Fruit fly (Drosophila melanogaster): ENCODE data around the gene Or98b.

Gene Or98b

DNA sequence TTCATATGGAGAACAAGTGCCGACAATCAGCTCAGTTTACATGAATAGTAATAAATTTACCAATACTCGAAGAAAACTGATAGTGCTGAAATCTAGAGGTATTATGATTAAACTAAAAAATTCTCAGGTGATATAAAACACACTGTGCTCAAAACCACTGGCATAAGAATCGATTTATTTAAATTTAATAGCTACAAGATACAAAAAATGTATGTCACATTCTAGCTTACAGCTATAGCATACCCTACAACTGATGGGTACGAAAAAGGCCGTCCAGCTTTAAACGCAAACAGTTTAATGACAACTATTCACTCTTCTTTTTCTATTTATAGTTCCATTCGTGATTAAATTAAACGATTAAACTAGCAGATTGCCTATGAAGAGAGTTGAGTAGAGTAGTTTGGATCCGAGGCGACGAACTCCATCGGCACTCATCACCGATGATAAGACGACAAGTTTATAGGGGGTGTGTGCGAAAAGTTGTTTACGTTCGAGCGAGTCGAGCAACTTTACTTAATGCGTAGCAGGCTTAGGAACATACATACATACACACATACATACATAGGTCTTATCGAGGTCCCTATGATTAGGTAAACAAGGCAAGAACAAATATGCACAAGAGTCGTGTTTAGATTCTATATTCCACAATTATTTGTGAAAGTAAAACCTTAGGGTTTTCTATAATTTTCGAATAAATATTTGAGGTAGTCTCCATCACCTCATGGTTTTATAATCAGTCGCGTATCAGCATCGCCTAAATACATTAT lies 23.1 kb upstream of the Or98b start (continued):
- TF ChIP-seq Abd-B (GFP tag; optimal IDR thresholded peaks at IDR 0.05) (peak; percentile 29), Antp (GFP tag; optimal IDR thresholded peaks at IDR 0.05) (peak; percentile 49), gsb-n (tag; optimal IDR thresholded peaks at IDR 0.05) (peak; percentile 78), CG3726 (GFP tag; IDR thresholded peaks at IDR 0.05) (peak; percentile 69), dmrt11E (tag; optimal IDR thresholded peaks at IDR 0.05) (peak; percentile 85), CG43689 (GFP tag; IDR thresholded peaks at IDR 0.05) (0 out of 2 replicates have a peak, but pooled peaks have one; percentile 28), NC2β (GFP tag; optimal IDR thresholded peaks at IDR 0.05) (peak; percentile 83), CG10267 (tag; optimal IDR thresholded peaks at IDR 0.05) (peak; percentile 40), ewg (GFP tag; optimal IDR thresholded peaks at IDR 0.05) (peak; percentile 34), dan (GFP tag; IDR thresholded peaks at IDR 0.05) (no peak), CG18262 (tag; optimal IDR thresholded peaks at IDR 0.05) (peak; percentile 59), Usf (GFP tag; optimal IDR thresholded peaks at IDR 0.05) (no peak), ase (GFP tag; IDR thresholded peaks at IDR 0.05) (no peak; the same call in 2 of the 3 replicates), oc (tag; optimal IDR thresholded peaks at IDR 0.05) (peak; percentile 85), grn (GFP tag; optimal IDR thresholded peaks at IDR 0.05) (peak; percentile 71), CG16815 (GFP tag; optimal IDR thresholded peaks at IDR 0.05) (peak; percentile 38), Awh (GFP tag; IDR thresholded peaks at IDR 0.05) (peak; percentile 85), zfh2 (GFP tag; optimal IDR thresholded peaks at IDR 0.05) (peak; percentile 67), CG12104 (GFP tag; optimal IDR thresholded peaks at IDR 0.05) (peak; percentile 64), CG6272 (GFP tag; IDR thresholded peaks at IDR 0.05) (peak; percentile 56; the same call in 1 of the 2 replicates), Optix (GFP tag; IDR thresholded peaks at IDR 0.05) (no peak), CG11695 (GFP tag; IDR thresholded peaks at IDR 0.05) (peak; percentile 53), Rx (GFP tag; IDR thresholded peaks at IDR 0.05) (peak; percentile 62), crol (GFP tag; IDR thresholded peaks at IDR 0.05) (0 out of 2 replicates have a peak, but pooled peaks have one; percentile 19), zf30C (GFP tag; optimal IDR thresholded peaks at IDR 0.05) (no peak), Vsx1 (GFP tag; optimal IDR thresholded peaks at IDR 0.05) (peak; percentile 75), org-1 (GFP tag; optimal IDR thresholded peaks at IDR 0.05) (peak; percentile 74), Asciz (GFP tag; optimal IDR thresholded peaks at IDR 0.05) (peak; percentile 72), CG11456 (GFP tag; IDR thresholded peaks at IDR 0.05) (peak; percentile 71; the same call in 2 of the 3 replicates), CG1792 (GFP tag; optimal IDR thresholded peaks at IDR 0.05) (peak; percentile 94), Dp (GFP tag; optimal IDR thresholded peaks at IDR 0.05) (no peak), Ssrp (tag; optimal IDR thresholded peaks at IDR 0.05) (peak; percentile 16), CG5953 (GFP tag; IDR thresholded peaks at IDR 0.05) (peak; percentile 73), aop (GFP tag; IDR thresholded peaks at IDR 0.05) (no peak), CG18011 (GFP tag; optimal IDR thresholded peaks at IDR 0.05) (peak; percentile 34), CG8089 (GFP tag; optimal IDR thresholded peaks at IDR 0.05) (peak; percentile 74), pros (GFP tag; optimal IDR thresholded peaks at IDR 0.05) (no peak), D19B (GFP tag; optimal IDR thresholded peaks at IDR 0.05) (peak; percentile 90), scrt (GFP tag; optimal IDR thresholded peaks at IDR 0.05) (peak; percentile 24), HHEX (GFP tag; optimal IDR thresholded peaks at IDR 0.05) (peak; percentile 66), CkIIα-i1 (GFP tag; IDR thresholded peaks at IDR 0.05) (no peak), Hmx (GFP tag; optimal IDR thresholded peaks at IDR 0.05) (peak; percentile 48), ash1 (GFP tag; optimal IDR thresholded peaks at IDR 0.05) (no peak), CG7372 (GFP tag; IDR thresholded peaks at IDR 0.05) (peak; percentile 66), run (tag; optimal IDR thresholded peaks at IDR 0.05) (no peak), bowl (GFP tag; IDR thresholded peaks at IDR 0.05) (peak; percentile 32; the same call in 1 of the 2 replicates), Mad (GFP tag; optimal IDR thresholded peaks at IDR 0.05) (peak; percentile 57), CG10321 (GFP tag; IDR thresholded peaks at IDR 0.05) (no peak), CG12236 (GFP tag; optimal IDR thresholded peaks at IDR 0.05) (peak; percentile 81)
